Worm (Caenorhabditis elegans): Measurements from ENCODE around the gene F28B12.6.

ce11 chrII:5911939-5912523 lies 28.6 kb upstream of the F28B12.6 start:
- TF ChIP-seq him-1 (tag; optimal IDR thresholded peaks at IDR 0.05) (no peak), W03F9.2 (tag; optimal IDR thresholded peaks at IDR 0.05) (no peak), dao-5 (tag; optimal IDR thresholded peaks at IDR 0.05) (no peak)
